Worm (Caenorhabditis elegans): Measurements from ENCODE around the gene sru-13.

DNA sequence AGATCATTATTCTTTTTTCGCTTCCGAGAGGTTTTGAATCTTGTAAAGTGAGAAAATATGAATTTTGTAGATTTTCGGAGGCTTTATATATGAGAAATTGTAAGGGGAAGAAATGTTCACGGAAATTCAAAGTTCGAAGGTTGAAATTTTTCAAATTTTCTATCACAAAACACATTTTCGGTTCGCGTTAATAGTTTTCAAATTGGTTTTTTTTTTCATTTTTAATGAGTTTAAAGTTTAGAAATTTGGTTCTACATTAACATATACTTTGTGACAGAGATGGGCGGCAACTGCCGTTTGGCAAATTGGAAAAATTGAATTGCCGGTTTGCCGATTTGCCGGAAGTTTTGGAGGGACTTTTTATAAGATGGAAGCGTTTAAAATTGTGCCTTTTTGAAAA is 48.6 kb upstream of the sru-13 start, which contains the start of gene K08E7.4:
- no peak for TF ChIP-seq ztf-23 (GFP tag; IDR thresholded peaks at IDR 0.05)
- TF ChIP-seq klf-2 (GFP tag; conservative IDR thresholded peaks at IDR 0.05): no peak
- no peak for TF ChIP-seq flt-1 (GFP tag; IDR thresholded peaks at IDR 0.05)
- no peak for TF ChIP-seq ref-1 (GFP tag; conservative IDR thresholded peaks at IDR 0.05)
- no peak for TF ChIP-seq cog-1 (tag; optimal IDR thresholded peaks at IDR 0.05)
- no peak for TF ChIP-seq T22C8.4 (GFP tag; IDR thresholded peaks at IDR 0.05)
